Worm (Caenorhabditis elegans): Measurements from ENCODE around the gene F57A8.6.

Gene F57A8.6

DNA sequence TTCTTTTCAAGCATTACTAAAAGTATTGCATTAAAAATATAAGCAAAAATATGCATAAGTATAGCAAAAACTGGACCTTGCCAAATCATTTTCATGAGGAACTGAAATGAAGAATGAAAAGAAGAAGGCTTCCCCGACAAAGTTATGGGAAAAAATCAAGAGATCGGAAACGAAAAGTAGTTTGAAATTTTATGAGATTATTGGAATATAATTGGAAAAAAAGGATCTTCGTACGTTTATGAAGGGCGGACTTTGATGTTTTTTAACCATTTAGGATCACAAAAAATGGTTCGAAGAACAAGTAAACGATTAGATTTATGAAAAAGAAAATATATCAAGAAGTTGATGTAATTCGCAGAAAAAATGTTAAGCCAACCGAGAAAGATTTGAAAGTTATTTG, 47.2 kb upstream of the F57A8.6 start, which contains the start of gene srxa-18:
Gene srxa-18 (minus strand): TSS at position 100 of the 400 bp plus-strand sequence.
- TF ChIP-seq attf-4 (tag; optimal IDR thresholded peaks at IDR 0.05) (no peak), nhr-111 (GFP tag; optimal IDR thresholded peaks at IDR 0.05) (no peak), hif-1 (tag; optimal IDR thresholded peaks at IDR 0.05) (no peak), nhr-11 (tag; optimal IDR thresholded peaks at IDR 0.05) (no peak)

DNA sequence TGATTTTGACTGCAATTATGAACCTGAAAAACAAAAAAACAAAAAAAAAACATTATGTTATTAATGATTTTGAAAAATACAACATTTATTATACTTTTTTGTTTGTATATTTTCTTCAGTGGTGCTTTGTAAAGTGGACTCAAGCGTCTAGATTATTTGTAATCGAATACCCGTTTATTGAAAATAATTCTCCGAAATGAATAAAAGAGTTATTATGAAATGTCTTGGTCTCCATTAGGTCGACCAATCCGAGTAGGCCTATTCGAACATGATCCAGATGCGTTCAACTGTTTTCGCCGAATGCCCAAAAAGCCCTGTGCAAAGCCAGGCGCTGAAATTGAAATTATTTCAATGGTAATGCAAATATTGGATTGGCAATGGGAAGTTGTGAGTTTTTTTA, 43.8 kb upstream of the F57A8.6 start, which contains the start of gene C08B6.5:
Gene C08B6.5 (plus strand): TSS at position 301 of the 400 bp plus-strand sequence.
- TF ChIP-seq nhr-25 (tag; optimal IDR thresholded peaks at IDR 0.05; ENCODE audit: borderline replicate concordance, insufficient read depth) (no peak), hlh-11 (tag; optimal IDR thresholded peaks at IDR 0.05) (no peak), ZK337.2 (GFP tag; IDR thresholded peaks at IDR 0.05) (no peak), arid-1 (GFP tag; conservative IDR thresholded peaks at IDR 0.05) (no peak), skn-1 (tag; optimal IDR thresholded peaks at IDR 0.05) (no peak), T26A8.4 (GFP tag; IDR thresholded peaks at IDR 0.05) (no peak), hmg-1.1 (GFP tag; IDR thresholded peaks at IDR 0.05) (no peak)

- TF ChIP-seq lin-29 (GFP tag; IDR thresholded peaks at IDR 0.05), result no peak
- no peak for TF ChIP-seq spr-1 (tag; optimal IDR thresholded peaks at IDR 0.05)
These were observed 40.6 kb upstream of the F57A8.6 start, which contains the start of gene cht-5 for ce11 chrV:10114329-10114728. Gene cht-5, plus strand, starts transcription at chrV:10114629.

DNA sequence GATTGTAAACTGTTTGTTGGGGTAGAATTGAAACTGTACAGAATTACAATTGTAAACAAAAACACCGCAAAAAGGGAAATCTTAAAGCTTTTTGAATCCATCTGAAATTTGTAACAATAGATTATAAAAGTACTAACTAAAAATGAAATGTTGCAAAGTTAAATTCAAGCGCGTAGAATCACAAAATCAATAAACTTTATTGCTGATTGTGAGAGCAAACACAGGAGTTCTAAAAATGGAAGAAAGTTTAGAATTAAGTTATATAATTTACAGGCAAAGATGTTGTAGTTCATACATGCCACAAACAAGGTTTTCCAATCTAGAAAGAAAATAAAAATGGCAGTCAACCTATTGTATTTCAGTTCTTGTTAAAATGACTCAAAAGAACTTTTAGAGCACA, 38.5 kb upstream of the F57A8.6 start, which contains the start of gene C08B6.3:
Gene C08B6.3 (minus strand): TSS at position 101 of the 400 bp plus-strand sequence.
- no peak for TF ChIP-seq ceh-28 (tag; optimal IDR thresholded peaks at IDR 0.05)
- TF ChIP-seq nhr-11 (tag; optimal IDR thresholded peaks at IDR 0.05), result no peak
- TF ChIP-seq unc-62 (GFP tag; optimal IDR thresholded peaks at IDR 0.05 in 1 of 2), result peak in 1 of 2 experiments; percentile 18
- TF ChIP-seq unc-62 (tag; optimal IDR thresholded peaks at IDR 0.05), result no peak
- TF ChIP-seq T20F7.1 (GFP tag; optimal IDR thresholded peaks at IDR 0.05), result no peak
- TF ChIP-seq lin-38 (GFP tag; IDR thresholded peaks at IDR 0.05), result no peak
- no peak for TF ChIP-seq gei-8 (GFP tag; optimal IDR thresholded peaks at IDR 0.05)
- TF ChIP-seq daf-16 (GFP tag; optimal IDR thresholded peaks at IDR 0.05), result no peak
- TF ChIP-seq daf-16 (tag; optimal IDR thresholded peaks at IDR 0.05), result peak; percentile 8

ce11 chrV:10111129-10111528, 37.4 kb upstream of the F57A8.6 start:
- peak; percentile 17 for TF ChIP-seq nhr-28 (tag; optimal IDR thresholded peaks at IDR 0.05)
- TF ChIP-seq pqm-1 (tag; optimal IDR thresholded peaks at IDR 0.05), result peak; percentile 44
- TF ChIP-seq dmd-6 (GFP tag; IDR thresholded peaks at IDR 0.05), result no peak
- TF ChIP-seq lim-7 (GFP tag; IDR thresholded peaks at IDR 0.05), result no peak
- TF ChIP-seq daf-16 (GFP tag; optimal IDR thresholded peaks at IDR 0.05), result no peak
- peak; percentile 53 for TF ChIP-seq daf-16 (tag; optimal IDR thresholded peaks at IDR 0.05)

- TF ChIP-seq F26F4.8 (GFP tag; conservative IDR thresholded peaks at IDR 0.05) (no peak), lir-3 (tag; optimal IDR thresholded peaks at IDR 0.05) (no peak), F10B5.3 (tag; optimal IDR thresholded peaks at IDR 0.05) (no peak), dpl-1 (GFP tag; optimal IDR thresholded peaks at IDR 0.05) (no peak), spr-1 (tag; optimal IDR thresholded peaks at IDR 0.05) (no peak), madf-9 (GFP tag; conservative IDR thresholded peaks at IDR 0.05) (no peak), rbr-2 (tag; optimal IDR thresholded peaks at IDR 0.05) (no peak), R02D3.7 (tag; optimal IDR thresholded peaks at IDR 0.05) (no peak), nhr-25 (tag; optimal IDR thresholded peaks at IDR 0.05; ENCODE audit: borderline replicate concordance, insufficient read depth) (no peak), tra-1 (GFP tag; IDR thresholded peaks at IDR 0.05) (no peak), unc-39 (tag; optimal IDR thresholded peaks at IDR 0.05) (no peak), ZK546.5 (tag; optimal IDR thresholded peaks at IDR 0.05) (no peak), Y105C5A.15 (GFP tag; IDR thresholded peaks at IDR 0.05) (no peak), pha-4 (GFP tag; IDR thresholded peaks at IDR 0.05) (no peak), pha-4 (tag; optimal IDR thresholded peaks at IDR 0.05) (no peak), lin-38 (GFP tag; IDR thresholded peaks at IDR 0.05) (no peak), attf-4 (tag; optimal IDR thresholded peaks at IDR 0.05) (no peak)
These were observed 33.6 kb upstream of the F57A8.6 start, which contains the start of gene C08B6.11 for ce11 chrV:10107309-10107708. Gene C08B6.11, plus strand, starts transcription at chrV:10107609.

Data from whole organism, L4 larva.